Fruit fly (Drosophila melanogaster) whole organism, prepupa: ENCODE measurements around the gene Scgalpha.

Experiments
- CG11294 ChIP-seq: fragments of 200-800 bp; sonication (Bioruptor generic); IDR thresholded peaks from 2 replicates; pipeline ENCODE4 v1.3.6; 2022; ENCODE audit warnings: missing biosample characterization, missing genetic modification characterization
- CG6792 ChIP-seq: fragments of 200-800 bp; sonication (Bioruptor generic); optimal IDR thresholded peaks from 3 replicates; lab custom pipeline; 2016; ENCODE audit warnings: missing biosample characterization, missing genetic modification characterization
- Gug ChIP-seq: fragments of 200-800 bp; sonication (Bioruptor generic); IDR thresholded peaks from 2 replicates; pipeline ENCODE4 v1.3.6; 2022; ENCODE audit warnings: missing biosample characterization, missing genetic modification characterization
- Met ChIP-seq: fragments of 200-800 bp; sonication (Bioruptor generic); optimal IDR thresholded peaks from 3 replicates; lab custom pipeline; 2016; ENCODE audit warnings: missing biosample characterization, missing genetic modification characterization
- Sox102F ChIP-seq: fragments of 200-800 bp; sonication (Bioruptor generic); optimal IDR thresholded peaks from 2 replicates; lab custom pipeline; 2016; ENCODE audit warnings: missing biosample characterization, mild to moderate bottlenecking, missing genetic modification characterization
- esn ChIP-seq: fragments of 200-800 bp; sonication (Bioruptor generic); optimal IDR thresholded peaks from 2 replicates; lab custom pipeline; 2016; ENCODE audit warnings: missing biosample characterization, mild to moderate bottlenecking, missing genetic modification characterization, moderate library complexity
- fd85E ChIP-seq: fragments of 200-800 bp; sonication (Bioruptor generic); optimal IDR thresholded peaks from 3 replicates; lab custom pipeline; 2016; ENCODE audit warnings: missing biosample characterization, missing genetic modification characterization

DNA sequence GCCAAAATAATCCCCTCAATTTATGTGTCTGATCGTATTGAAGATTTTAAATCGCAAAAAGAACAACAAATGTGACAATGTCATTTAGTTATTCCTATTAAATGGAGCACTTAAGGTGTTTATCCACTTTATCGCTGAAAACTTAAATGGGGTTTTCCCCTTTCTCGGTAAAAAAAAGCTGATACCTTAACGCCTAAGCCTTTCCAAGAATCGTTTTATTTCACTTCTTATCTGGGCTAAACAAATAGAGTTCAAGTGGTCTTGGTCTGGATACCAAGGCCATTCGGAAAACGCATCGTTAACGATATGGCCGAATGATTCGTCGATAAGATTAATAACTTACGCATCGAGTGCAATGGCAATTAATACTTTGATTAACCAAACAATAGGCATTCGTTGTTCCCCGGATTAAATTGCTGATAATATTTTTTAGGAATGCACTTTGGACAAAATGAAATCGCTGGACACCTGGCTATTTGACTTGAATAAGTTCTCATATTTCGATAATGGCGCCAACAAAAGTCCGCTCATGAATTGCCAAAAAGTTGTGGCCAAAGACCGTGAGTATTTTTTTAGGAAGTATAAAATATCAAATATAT lies 36.6 kb downstream of the Scgalpha start:
- TF ChIP-seq CG6792 (GFP tag; lab: Kevin White, UChicago) (no peak), Gug (no peak), esn (no peak), fd85E (GFP tag; lab: Kevin White, UChicago) (no peak), CG11294 (GFP tag; lab: Robert Waterston, UW) (no peak), Met (no peak), Sox102F (GFP tag; lab: Kevin White, UChicago) (no peak)
